Worm (Caenorhabditis elegans) whole organism, early embryonic: ENCODE data around the gene msp-49.

Source experiments
- B0310.2 ChIP-seq: sonication (generic microtip); optimal IDR thresholded peaks from 2 replicates; lab custom pipeline; 2016; ENCODE audit warnings: mild to moderate bottlenecking, missing genetic modification characterization, missing compliant biosample characterization
- F13C5.2 ChIP-seq: sonication (generic microtip); optimal IDR thresholded peaks from 2 replicates; lab custom pipeline; 2017; ENCODE audit warnings: mild to moderate bottlenecking, missing genetic modification characterization, inconsistent platforms, missing compliant biosample characterization
- ama-1 ChIP-seq: fragments of 150-350 bp; optimal IDR thresholded peaks from 2 replicates; lab custom pipeline; 2014
- ets-7 ChIP-seq: sonication (generic microtip); optimal IDR thresholded peaks from 2 replicates; lab custom pipeline; 2016; ENCODE audit warnings: missing genotype, missing genetic modification characterization, missing compliant biosample characterization
- flt-1 ChIP-seq: fragments of 200-800 bp; sonication (Bioruptor generic); IDR thresholded peaks from 2 replicates; pipeline ENCODE4 v1.3.6; 2022; ENCODE audit warnings: missing genetic modification characterization, missing compliant biosample characterization
- hmg-4 ChIP-seq: fragments of 200-800 bp; sonication (Bioruptor generic); optimal IDR thresholded peaks from 2 replicates; lab custom pipeline; 2018; ENCODE audit warnings: mild to moderate bottlenecking, missing genetic modification characterization, missing compliant biosample characterization
- hnd-1 ChIP-seq: sonication (generic microtip); optimal IDR thresholded peaks from 2 replicates; lab custom pipeline; 2016; ENCODE audit warnings: missing genetic modification characterization, missing compliant biosample characterization
- pes-1 ChIP-seq: fragments of 200-800 bp; sonication (Bioruptor generic); IDR thresholded peaks from 2 replicates; pipeline ENCODE4 v1.3.6; 2022; ENCODE audit warnings: missing genetic modification reagents, missing genetic modification characterization, missing compliant biosample characterization
- scrt-1 ChIP-seq: fragments of 200-800 bp; sonication (Bioruptor generic); IDR thresholded peaks from 2 replicates; pipeline ENCODE4 v1.3.6; 2022; ENCODE audit warnings: missing genetic modification characterization, missing compliant biosample characterization
- tbx-11 ChIP-seq: fragments of 200-800 bp; sonication (Bioruptor generic); IDR thresholded peaks from 2 replicates; pipeline ENCODE4 v1.3.6; 2022; ENCODE audit warnings: missing genetic modification characterization, missing compliant biosample characterization
- tbx-37 ChIP-seq: fragments of 200-800 bp; sonication (Bioruptor generic); conservative IDR thresholded peaks from 2 replicates; pipeline ENCODE4 v1.3.6; 2022; ENCODE audit warnings: missing genetic modification reagents, missing genetic modification characterization, missing compliant biosample characterization
- tra-4 ChIP-seq: sonication (generic microtip); optimal IDR thresholded peaks from 2 replicates; lab custom pipeline; 2017; ENCODE audit warnings: missing genetic modification characterization, missing compliant biosample characterization

ce11 chrII:5195504-5195903 is 1.3 kb downstream of the msp-49 start, which contains the start of gene C34F11.5:
- no peak for TF ChIP-seq tra-4 (tag; lab: Kevin White, UChicago)
- TF ChIP-seq hmg-4 (GFP tag; lab: Kevin White, UChicago), result no peak
- TF ChIP-seq ama-1 (lab: Kevin White, UChicago), result no peak
- TF ChIP-seq hnd-1 (tag; lab: Kevin White, UChicago), result no peak
- TF ChIP-seq tbx-37 (GFP tag; lab: Robert Waterston, UW), result no peak
- no peak for TF ChIP-seq F13C5.2 (tag; lab: Kevin White, UChicago)
- TF ChIP-seq B0310.2 (tag; lab: Kevin White, UChicago), result no peak
- TF ChIP-seq tbx-11, result no peak
- no peak for TF ChIP-seq ets-7 (tag; lab: Kevin White, UChicago)
- TF ChIP-seq flt-1 (GFP tag; lab: Robert Waterston, UW), result no peak
- TF ChIP-seq pes-1 (GFP tag; lab: Robert Waterston, UW), result no peak
- no peak for TF ChIP-seq scrt-1 (GFP tag; lab: Robert Waterston, UW)
